Fruit fly (Drosophila melanogaster) whole organism, embryonic: Measurements from ENCODE around the gene D.

Experiments used
- CG10267 ChIP-seq: fragments of 200-800 bp; sonication (Bioruptor generic); optimal IDR thresholded peaks from 2 replicates; lab custom pipeline; 2018; ENCODE audit warnings: missing biosample characterization, mild to moderate bottlenecking, missing genetic modification characterization, moderate library complexity
- CG10431 ChIP-seq: fragments of 200-800 bp; sonication (Bioruptor generic); optimal IDR thresholded peaks from 3 replicates; lab custom pipeline; 2018; ENCODE audit warnings: missing biosample characterization, mild to moderate bottlenecking, missing genetic modification characterization
- CG11093 ChIP-seq: fragments of 200-800 bp; sonication (Bioruptor generic); IDR thresholded peaks from 3 replicates; pipeline ENCODE4 v1.3.6; 2022; ENCODE audit warnings: missing biosample characterization, missing genetic modification characterization
- CG11504 ChIP-seq: fragments of 200-800 bp; sonication (Bioruptor generic); optimal IDR thresholded peaks from 3 replicates; lab custom pipeline; 2019; ENCODE audit warnings: missing biosample characterization, mild to moderate bottlenecking, missing genetic modification characterization, moderate library complexity
- CG13424 ChIP-seq: fragments of 200-800 bp; sonication (Bioruptor generic); optimal IDR thresholded peaks from 2 replicates; lab custom pipeline; 2019; ENCODE audit warnings: missing biosample characterization, mild to moderate bottlenecking, missing genetic modification characterization, moderate library complexity
- CG13775 ChIP-seq: fragments of 200-800 bp; sonication (Bioruptor generic); optimal IDR thresholded peaks from 3 replicates; lab custom pipeline; 2017; ENCODE audit warnings: missing biosample characterization, mild to moderate bottlenecking, missing genetic modification characterization
- CG15696 ChIP-seq: fragments of 200-800 bp; sonication (Bioruptor generic); optimal IDR thresholded peaks from 2 replicates; lab custom pipeline; 2019; ENCODE audit warnings: missing biosample characterization, mild to moderate bottlenecking, missing genetic modification characterization, moderate library complexity
- CG17829 ChIP-seq: fragments of 200-800 bp; optimal IDR thresholded peaks from 2 replicates; lab custom pipeline; 2019; ENCODE audit warnings: missing biosample characterization, mild to moderate bottlenecking, missing genetic modification characterization, moderate library complexity
- CG2712 ChIP-seq: fragments of 200-800 bp; optimal IDR thresholded peaks from 3 replicates; lab custom pipeline; 2019; ENCODE audit warnings: missing biosample characterization, mild to moderate bottlenecking, missing genetic modification characterization, moderate library complexity
- CG31365 ChIP-seq: fragments of 200-800 bp; sonication (Bioruptor generic); optimal IDR thresholded peaks from 2 replicates; lab custom pipeline; 2018; ENCODE audit warnings: missing biosample characterization, mild to moderate bottlenecking, missing genetic modification characterization
- CG34376 ChIP-seq: fragments of 200-800 bp; sonication (Bioruptor generic); optimal IDR thresholded peaks from 2 replicates; lab custom pipeline; 2018; ENCODE audit warnings: missing biosample characterization, mild to moderate bottlenecking, missing genetic modification characterization
- CG34422 ChIP-seq: fragments of 200-800 bp; sonication (Bioruptor generic); IDR thresholded peaks from 3 replicates; pipeline ENCODE4 v1.3.6; 2022; ENCODE audit warnings: missing biosample characterization, missing genetic modification characterization
- CG4328 ChIP-seq: fragments of 200-800 bp; sonication (Bioruptor generic); optimal IDR thresholded peaks from 3 replicates; lab custom pipeline; 2017; ENCODE audit warnings: missing biosample characterization, missing genetic modification reagents, missing genetic modification characterization
- CG4360 ChIP-seq: fragments of 200-800 bp; sonication (Bioruptor generic); IDR thresholded peaks from 2 replicates; pipeline ENCODE4 v1.3.6; 2022; ENCODE audit warnings: missing biosample characterization, missing genetic modification characterization
- CG43689 ChIP-seq: fragments of 200-800 bp; sonication (Bioruptor generic); IDR thresholded peaks from 2 replicates; pipeline ENCODE4 v1.3.6; 2022; ENCODE audit warnings: missing biosample characterization, missing genetic modification characterization
- CG6175 ChIP-seq: fragments of 200-800 bp; sonication (Bioruptor generic); IDR thresholded peaks from 3 replicates; pipeline ENCODE4 v1.3.6; 2022; ENCODE audit warnings: missing biosample characterization, missing genetic modification characterization
- CG7839 ChIP-seq: fragments of 200-800 bp; sonication (Bioruptor generic); optimal IDR thresholded peaks from 3 replicates; lab custom pipeline; 2018; ENCODE audit warnings: missing biosample characterization, mild to moderate bottlenecking, missing genetic modification characterization, moderate library complexity
- CG7928 ChIP-seq: fragments of 200-800 bp; sonication (Bioruptor generic); optimal IDR thresholded peaks from 2 replicates; lab custom pipeline; 2017; ENCODE audit warnings: missing biosample characterization, mild to moderate bottlenecking, missing genetic modification characterization
- CG9727 ChIP-seq: fragments of 200-800 bp; sonication (Bioruptor generic); optimal IDR thresholded peaks from 3 replicates; lab custom pipeline; 2017; ENCODE audit warnings: missing biosample characterization, mild to moderate bottlenecking, missing genetic modification characterization
- D19A ChIP-seq: fragments of 200-800 bp; optimal IDR thresholded peaks from 3 replicates; lab custom pipeline; 2019; ENCODE audit warnings: missing biosample characterization, mild to moderate bottlenecking, missing genetic modification characterization, moderate library complexity
- Ets65A ChIP-seq: fragments of 200-800 bp; sonication (Bioruptor generic); peaks from one replicate; lab custom pipeline; 2016; ENCODE audit warnings: missing biosample characterization, missing genetic modification characterization
- Hand ChIP-seq: fragments of 200-800 bp; sonication (Bioruptor generic); optimal IDR thresholded peaks from 2 replicates; lab custom pipeline; 2017; ENCODE audit warnings: mild to moderate bottlenecking, missing biosample characterization, missing genetic modification reagents, missing genetic modification characterization
- Hr51 ChIP-seq, 2 experiments: fragments of 200-800 bp; sonication (Bioruptor generic); optimal IDR thresholded peaks; 2 replicates in 1 of 2; 3 replicates in 1 of 2; lab custom pipeline; 2016 to 2018; ENCODE audit warnings: missing biosample characterization in 2 of 2, missing genetic modification characterization in 2 of 2, mild to moderate bottlenecking in 1 of 2, moderate library complexity in 1 of 2
- Hr78 ChIP-seq, 2 experiments: fragments of 200-800 bp in 1 of 2; fragments of >200 bp in 1 of 2; sonication (Bioruptor generic) in 1 of 2; optimal IDR thresholded peaks; 2 replicates each; lab custom pipeline; 2017 to 2019; ENCODE audit warnings: missing biosample characterization in 2 of 2, missing genetic modification characterization in 2 of 2, mild to moderate bottlenecking in 1 of 2, moderate library complexity in 1 of 2
- Kr ChIP-seq: fragments of 200-800 bp; sonication (Bioruptor generic); optimal IDR thresholded peaks from 2 replicates; lab custom pipeline; 2017; ENCODE audit warnings: missing biosample characterization, mild to moderate bottlenecking, missing genetic modification characterization
- MESR4 ChIP-seq: fragments of 200-800 bp; sonication (Bioruptor generic); optimal IDR thresholded peaks from 2 replicates; lab custom pipeline; 2018; ENCODE audit warnings: missing biosample characterization, mild to moderate bottlenecking, missing genetic modification characterization, moderate library complexity
- Max ChIP-seq: fragments of 200-800 bp; sonication (Bioruptor generic); optimal IDR thresholded peaks from 2 replicates; lab custom pipeline; 2016; ENCODE audit warnings: missing biosample characterization, mild to moderate bottlenecking, missing genetic modification characterization
- Mes4 ChIP-seq: fragments of 200-800 bp; sonication (Bioruptor generic); optimal IDR thresholded peaks from 2 replicates; lab custom pipeline; 2016; ENCODE audit warnings: missing biosample characterization, missing genetic modification characterization
- Oaz ChIP-seq: fragments of 200-800 bp; sonication (Bioruptor generic); IDR thresholded peaks from 2 replicates; pipeline ENCODE4 v1.3.6; 2022; ENCODE audit warnings: missing biosample characterization, missing genetic modification characterization
- Rfx ChIP-seq: fragments of 200-800 bp; sonication (Bioruptor generic); IDR thresholded peaks from 2 replicates; pipeline ENCODE4 v1.3.6; 2022; ENCODE audit warnings: missing biosample characterization, missing genetic modification characterization
- Side ChIP-seq: fragments of 200-800 bp; sonication (Bioruptor generic); optimal IDR thresholded peaks from 2 replicates; lab custom pipeline; 2016; ENCODE audit warnings: missing biosample characterization, missing genetic modification characterization
- Sry-δ ChIP-seq: fragments of 200-800 bp; sonication (Bioruptor generic); optimal IDR thresholded peaks from 2 replicates; lab custom pipeline; 2016; ENCODE audit warnings: missing biosample characterization, missing genetic modification characterization
- abd-A ChIP-seq: fragments of 200-800 bp; sonication (Bioruptor generic); optimal IDR thresholded peaks from 3 replicates; lab custom pipeline; 2019; ENCODE audit warnings: missing biosample characterization, mild to moderate bottlenecking, missing genetic modification characterization, moderate library complexity
- bcd ChIP-seq: fragments of 200-800 bp; sonication (Bioruptor generic); optimal IDR thresholded peaks from 2 replicates; lab custom pipeline; 2017; ENCODE audit warnings: missing biosample characterization, mild to moderate bottlenecking, missing genetic modification characterization
- da ChIP-seq: fragments of 200-800 bp; sonication (Bioruptor generic); optimal IDR thresholded peaks from 2 replicates; lab custom pipeline; 2016; ENCODE audit warnings: missing biosample characterization, missing genetic modification characterization
- dysf ChIP-seq: fragments of 200-800 bp; sonication (Bioruptor generic); IDR thresholded peaks from 3 replicates; pipeline ENCODE4 v1.3.6; 2022; ENCODE audit warnings: missing biosample characterization, missing genetic modification characterization
- en ChIP-seq: fragments of 200-800 bp; sonication (Bioruptor generic); optimal IDR thresholded peaks from 2 replicates; lab custom pipeline; 2016; ENCODE audit warnings: missing biosample characterization, missing genetic modification characterization
- hth ChIP-seq: fragments of >200 bp; optimal IDR thresholded peaks from 2 replicates; lab custom pipeline; 2017; ENCODE audit warnings: inconsistent platforms
- kah ChIP-seq: fragments of 200-800 bp; sonication (Bioruptor generic); optimal IDR thresholded peaks from 2 replicates; lab custom pipeline; 2018; ENCODE audit warnings: missing biosample characterization, mild to moderate bottlenecking, missing genetic modification characterization
- mirr ChIP-seq: fragments of 200-800 bp; sonication (Bioruptor generic); optimal IDR thresholded peaks from 3 replicates; lab custom pipeline; 2018; ENCODE audit warnings: missing biosample characterization, mild to moderate bottlenecking, missing genetic modification characterization
- nau ChIP-seq: fragments of 200-800 bp; sonication (Bioruptor generic); optimal IDR thresholded peaks from 3 replicates; lab custom pipeline; 2017; ENCODE audit warnings: missing biosample characterization, mild to moderate bottlenecking, missing genetic modification characterization, missing genetic modification reagents
- pb ChIP-seq: fragments of 200-800 bp; sonication (Bioruptor generic); optimal IDR thresholded peaks from 3 replicates; lab custom pipeline; 2016; ENCODE audit warnings: missing biosample characterization, missing genetic modification characterization
- rib ChIP-seq: fragments of 200-800 bp; sonication (Bioruptor generic); IDR thresholded peaks from 2 replicates; pipeline ENCODE4 v1.3.6; 2022; ENCODE audit warnings: missing biosample characterization, missing genetic modification characterization
- sima ChIP-seq: fragments of 200-800 bp; sonication (Bioruptor generic); optimal IDR thresholded peaks from 2 replicates; lab custom pipeline; 2016; ENCODE audit warnings: missing biosample characterization, missing genetic modification characterization
- slp2 ChIP-seq: fragments of 200-800 bp; sonication (Bioruptor generic); optimal IDR thresholded peaks from 2 replicates; lab custom pipeline; 2016; ENCODE audit warnings: missing biosample characterization, missing genetic modification characterization
- sob ChIP-seq: fragments of 200-800 bp; sonication (Bioruptor generic); IDR thresholded peaks from 2 replicates; pipeline ENCODE4 v1.3.6; 2022; ENCODE audit warnings: missing biosample characterization, missing genetic modification characterization
- unpg ChIP-seq: fragments of 200-800 bp; sonication (Bioruptor generic); optimal IDR thresholded peaks from 3 replicates; lab custom pipeline; 2018; ENCODE audit warnings: missing biosample characterization, mild to moderate bottlenecking, missing genetic modification characterization, moderate library complexity
- usp ChIP-seq: fragments of >200 bp; optimal IDR thresholded peaks from 2 replicates; lab custom pipeline; 2017; ENCODE audit warnings: missing biosample characterization, missing genetic modification characterization
- wor ChIP-seq: fragments of 200-800 bp; sonication (Bioruptor generic); IDR thresholded peaks from 2 replicates; pipeline ENCODE4 v1.3.6; 2022; ENCODE audit warnings: missing biosample characterization, missing genetic modification characterization

The D gene

dm6 chr3L:14190625-14191475 is 12.4 kb upstream of the D start, which contains the start of gene nuf (continued):
- peak; percentile 53 for TF ChIP-seq nau (GFP tag; lab: Kevin White, UChicago)
- TF ChIP-seq CG7928: peak; percentile 44
- no peak for TF ChIP-seq usp (GFP tag; lab: Kevin White, UChicago)
- TF ChIP-seq D19A (tag; lab: Kevin White, UChicago): no peak
- TF ChIP-seq CG13775 (GFP tag; lab: Kevin White, UChicago): peak; percentile 38
- no peak for TF ChIP-seq CG15696 (tag; lab: Kevin White, UChicago)
- TF ChIP-seq Sry-δ (GFP tag; lab: Kevin White, UChicago): no peak
- TF ChIP-seq CG7839 (tag; lab: Kevin White, UChicago): peak; percentile 23
- TF ChIP-seq CG43689 (GFP tag; lab: Robert Waterston, UW): no peak
- TF ChIP-seq mirr: peak; percentile 67
- TF ChIP-seq Hr51 (GFP tag; optimal IDR thresholded peaks at IDR 0.05; lab: Kevin White, UChicago): peak in 1 of 2 experiments; percentile 11
- TF ChIP-seq CG13424 (tag; lab: Kevin White, UChicago): peak; percentile 1
- peak; percentile 44 for TF ChIP-seq unpg (GFP tag; lab: Kevin White, UChicago)
- peak; percentile 98 for TF ChIP-seq CG4360 (GFP tag; lab: Robert Waterston, UW)
- peak; percentile 76; the same call in 1 of the 2 replicates for TF ChIP-seq Rfx (GFP tag; lab: Robert Waterston, UW)
- no peak for TF ChIP-seq CG11093 (GFP tag; lab: Robert Waterston, UW)
- peak; percentile 62 for TF ChIP-seq CG10431 (GFP tag; lab: Kevin White, UChicago)
- TF ChIP-seq CG2712: peak; percentile 46
- no peak for TF ChIP-seq en (GFP tag; lab: Kevin White, UChicago)
- peak; percentile 19 for TF ChIP-seq pb (GFP tag; lab: Kevin White, UChicago)
- peak; percentile 29; the same call in 1 of the 2 replicates for TF ChIP-seq sob (GFP tag; lab: Robert Waterston, UW)
- TF ChIP-seq Kr (GFP tag; lab: Kevin White, UChicago): peak; percentile 34
- TF ChIP-seq bcd (GFP tag; lab: Kevin White, UChicago): peak; percentile 32
- TF ChIP-seq CG17829 (tag; lab: Kevin White, UChicago): peak; percentile 49
- no peak for TF ChIP-seq Ets65A (GFP tag; lab: Kevin White, UChicago)
- no peak for TF ChIP-seq Oaz (GFP tag; lab: Robert Waterston, UW)
- TF ChIP-seq rib (GFP tag; lab: Robert Waterston, UW): peak; percentile 80
- peak; percentile 93 for TF ChIP-seq CG34376
- TF ChIP-seq CG31365: peak; percentile 57
- peak; percentile 60 for TF ChIP-seq MESR4 (GFP tag; lab: Kevin White, UChicago)
- TF ChIP-seq CG11504 (tag; lab: Kevin White, UChicago): peak; percentile 8
- TF ChIP-seq slp2 (GFP tag; lab: Kevin White, UChicago): peak; percentile 34
- peak; percentile 54 for TF ChIP-seq CG10267
- TF ChIP-seq CG6175 (GFP tag; lab: Robert Waterston, UW): peak; percentile 16; the same call in 1 of the 3 replicates
- TF ChIP-seq abd-A: no peak
- TF ChIP-seq kah (GFP tag; lab: Kevin White, UChicago): peak; percentile 62
- peak in 1 of 2 experiments; percentile 7 for TF ChIP-seq Hr78 (GFP tag; optimal IDR thresholded peaks at IDR 0.05; lab: Kevin White, UChicago)
- TF ChIP-seq Mes4 (GFP tag; lab: Kevin White, UChicago): peak; percentile 9
- peak; percentile 49 for TF ChIP-seq CG9727 (GFP tag; lab: Kevin White, UChicago)
- peak; percentile 73; the same call in 2 of the 3 replicates for TF ChIP-seq CG34422 (GFP tag; lab: Robert Waterston, UW)
- no peak for TF ChIP-seq wor (GFP tag; lab: Robert Waterston, UW)
- TF ChIP-seq da: no peak
- no peak for TF ChIP-seq hth (lab: Kevin White, UChicago)
- TF ChIP-seq sima: no peak
- TF ChIP-seq dysf (GFP tag; lab: Robert Waterston, UW): no peak
- TF ChIP-seq Hand (GFP tag; lab: Kevin White, UChicago): peak; percentile 44
- TF ChIP-seq CG4328 (GFP tag; lab: Kevin White, UChicago): peak; percentile 75
- TF ChIP-seq Side (GFP tag; lab: Kevin White, UChicago): peak; percentile 44
- peak; percentile 7 for TF ChIP-seq Max
